Worm (Caenorhabditis elegans) whole organism, midembryonic: ENCODE results near the gene mfsd-8.

Experiments used
- T22C8.4 ChIP-seq: fragments of 200-800 bp; sonication (Bioruptor generic); IDR thresholded peaks from 2 replicates; pipeline ENCODE4 v1.3.6; 2022; ENCODE audit warnings: missing genetic modification characterization, missing compliant biosample characterization
- flt-1 ChIP-seq: fragments of 200-800 bp; sonication (Bioruptor generic); IDR thresholded peaks from 2 replicates; pipeline ENCODE4 v1.3.6; 2022; ENCODE audit warnings: missing genetic modification characterization, missing compliant biosample characterization
- klf-2 ChIP-seq: fragments of 200-800 bp; sonication (Bioruptor generic); conservative IDR thresholded peaks from 2 replicates; pipeline ENCODE4 v1.3.6; 2022; ENCODE audit warnings: missing genetic modification reagents, missing genetic modification characterization, missing compliant biosample characterization
- med-1 ChIP-seq: sonication (generic microtip); optimal IDR thresholded peaks from 2 replicates; lab custom pipeline; 2017; ENCODE audit warnings: missing genetic modification characterization, mild to moderate bottlenecking, missing compliant biosample characterization, antibody characterized with exemption, missing genetic modification reagents; ENCODE audit not compliant: insufficient read depth
- ref-1 ChIP-seq: fragments of 200-800 bp; sonication (Bioruptor generic); conservative IDR thresholded peaks from 2 replicates; pipeline ENCODE4 v1.3.6; 2022; ENCODE audit warnings: missing genetic modification reagents, missing genetic modification characterization, missing compliant biosample characterization
- tab-1 ChIP-seq: fragments of 200-800 bp; sonication (Bioruptor generic); IDR thresholded peaks from 2 replicates; pipeline ENCODE4 v1.3.6; 2022; ENCODE audit warnings: missing genetic modification characterization, missing compliant biosample characterization
- ztf-23 ChIP-seq: fragments of 200-800 bp; sonication (Bioruptor generic); IDR thresholded peaks from 2 replicates; pipeline ENCODE4 v1.3.6; 2022; ENCODE audit warnings: missing genetic modification reagents, missing genetic modification characterization, missing compliant biosample characterization

DNA sequence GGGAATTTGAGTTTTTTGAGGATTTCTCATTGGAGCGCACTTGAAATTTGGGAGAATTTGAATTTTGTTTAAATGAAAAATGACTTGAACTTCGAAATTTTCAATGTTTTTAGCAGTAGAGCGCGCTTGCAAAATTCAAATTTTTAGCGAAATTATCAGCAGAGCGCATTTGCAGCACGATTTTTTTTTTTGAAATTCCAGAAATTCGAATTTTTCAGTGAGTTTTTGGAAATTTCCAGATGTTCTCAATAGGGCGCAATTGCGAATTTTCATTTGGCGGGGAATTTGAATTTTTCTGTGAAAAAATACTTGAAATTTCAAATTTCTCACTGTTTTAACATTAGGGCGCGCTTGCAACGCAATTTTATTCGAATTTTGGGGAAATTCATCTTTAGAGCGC lies 49.7 kb downstream of the mfsd-8 start:
- no peak for TF ChIP-seq T22C8.4
- no peak for TF ChIP-seq tab-1 (GFP tag; lab: Robert Waterston, UW)
- no peak for TF ChIP-seq med-1 (GFP tag; lab: Kevin White, UChicago)
- TF ChIP-seq klf-2 (GFP tag; lab: Robert Waterston, UW) = no peak
- TF ChIP-seq flt-1 (GFP tag; lab: Robert Waterston, UW) = no peak
- no peak for TF ChIP-seq ref-1 (GFP tag; lab: Robert Waterston, UW)
- no peak for TF ChIP-seq ztf-23 (GFP tag; lab: Robert Waterston, UW)
